Fruit fly (Drosophila melanogaster) whole organism, wandering third instar larva: Measurements from ENCODE around the gene APC4.

Experiments used
- CG32264 ChIP-seq: fragments of 200-800 bp; sonication (Bioruptor generic); optimal IDR thresholded peaks from 2 replicates; lab custom pipeline; 2016; ENCODE audit warnings: missing biosample characterization, missing genetic modification characterization
- Dfd ChIP-seq: fragments of >200 bp; optimal IDR thresholded peaks from 2 replicates; lab custom pipeline; 2017; ENCODE audit warnings: missing biosample characterization, missing genetic modification characterization
- Hr78 ChIP-seq: fragments of >200 bp; optimal IDR thresholded peaks from 2 replicates; lab custom pipeline; 2017; ENCODE audit warnings: missing biosample characterization, missing genetic modification characterization
- Mio ChIP-seq: sonication (Bioruptor generic); optimal IDR thresholded peaks from 2 replicates; lab custom pipeline; 2016; ENCODE audit warnings: missing biosample characterization, missing genetic modification characterization
- Vsx2 ChIP-seq: fragments of 200-300, 225-300 bp; sonication (Bioruptor generic); optimal IDR thresholded peaks from 2 replicates; lab custom pipeline; 2018; ENCODE audit warnings: missing biosample characterization, missing genetic modification characterization; ENCODE audit not compliant: partially characterized antibody
- br ChIP-seq: fragments of 200-800 bp; sonication (Bioruptor generic); optimal IDR thresholded peaks from 2 replicates; lab custom pipeline; 2016; ENCODE audit warnings: missing biosample characterization, missing genetic modification characterization
- dmrt93B ChIP-seq: fragments of 200-800 bp; sonication (Bioruptor generic); optimal IDR thresholded peaks from 2 replicates; lab custom pipeline; 2018; ENCODE audit warnings: missing biosample characterization, mild to moderate bottlenecking, missing genetic modification characterization
- h ChIP-seq: fragments of 200-800 bp; sonication (Bioruptor generic); optimal IDR thresholded peaks from 3 replicates; lab custom pipeline; 2016; ENCODE audit warnings: missing biosample characterization, mild to moderate bottlenecking, missing genetic modification characterization
- jim ChIP-seq: fragments of 175-275, 200-325 bp; sonication (Bioruptor generic); optimal IDR thresholded peaks from 2 replicates; lab custom pipeline; 2016; ENCODE audit warnings: missing biosample characterization, mild to moderate bottlenecking, missing genetic modification characterization
- psq ChIP-seq: fragments of 200-800 bp; sonication (Bioruptor generic); optimal IDR thresholded peaks from 3 replicates; lab custom pipeline; 2017; ENCODE audit warnings: missing biosample characterization, mild to moderate bottlenecking, missing genetic modification characterization, moderate library complexity
- rgr ChIP-seq: fragments of 200-800 bp; sonication (Bioruptor generic); optimal IDR thresholded peaks from 3 replicates; lab custom pipeline; 2016; ENCODE audit warnings: missing biosample characterization, mild to moderate bottlenecking, missing genetic modification characterization

- TF ChIP-seq Hr78 (GFP tag; lab: Kevin White, UChicago), result no peak
- TF ChIP-seq Vsx2 (GFP tag; lab: Kevin White, UChicago), result no peak
- no peak for TF ChIP-seq h (GFP tag; lab: Kevin White, UChicago)
- TF ChIP-seq jim (GFP tag; lab: Kevin White, UChicago), result no peak
- TF ChIP-seq dmrt93B, result no peak
- no peak for TF ChIP-seq Mio
- no peak for TF ChIP-seq Dfd (GFP tag; lab: Kevin White, UChicago)
- no peak for TF ChIP-seq br (GFP tag; lab: Kevin White, UChicago)
- peak; percentile 1 for TF ChIP-seq rgr
- TF ChIP-seq CG32264, result no peak
- TF ChIP-seq psq (GFP tag; lab: Kevin White, UChicago), result no peak
Observed at dm6 chrX:9044857-9045256, 37.9 kb upstream of the APC4 start.
